Worm (Caenorhabditis elegans) whole organism, early embryonic: ENCODE results near the gene srt-27.

Experiments used
- hmg-4 ChIP-seq: fragments of 200-800 bp; sonication (Bioruptor generic); optimal IDR thresholded peaks from 2 replicates; lab custom pipeline; 2018; ENCODE audit warnings: mild to moderate bottlenecking, missing genetic modification characterization, missing compliant biosample characterization
- hnd-1 ChIP-seq: sonication (generic microtip); optimal IDR thresholded peaks from 2 replicates; lab custom pipeline; 2016; ENCODE audit warnings: missing genetic modification characterization, missing compliant biosample characterization

DNA sequence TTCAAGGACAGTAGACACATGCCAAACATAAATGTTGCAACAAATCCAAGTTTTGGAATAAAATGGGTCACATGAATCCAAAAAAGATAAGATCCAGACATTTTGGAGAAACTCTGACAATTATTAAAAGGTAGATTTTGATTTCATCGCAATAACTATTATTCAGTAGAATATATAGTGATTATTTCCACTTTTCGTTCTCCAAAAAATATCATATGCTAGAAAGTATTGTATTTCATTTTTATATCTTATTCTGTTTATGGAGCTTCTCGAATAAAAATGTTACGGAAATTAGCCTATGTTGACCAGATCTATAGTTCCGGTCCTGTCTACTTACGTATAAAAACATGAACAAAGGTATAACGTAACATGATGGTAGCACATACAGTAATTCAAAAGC is 6.4 kb upstream of the srt-27 start, which contains the start of gene str-13:
- TF ChIP-seq hnd-1 (tag; lab: Kevin White, UChicago) = no peak
- no peak for TF ChIP-seq hmg-4 (GFP tag; lab: Kevin White, UChicago)
